Fruit fly (Drosophila melanogaster) whole organism, prepupa: ENCODE measurements around the gene Sfp24Bc.

Experiments
- Blimp-1 ChIP-seq: fragments of 200-800 bp; sonication (Bioruptor generic); optimal IDR thresholded peaks from 3 replicates; lab custom pipeline; 2017; ENCODE audit warnings: missing biosample characterization, missing genetic modification characterization, mild to moderate bottlenecking, moderate library complexity, missing genetic modification reagents
- CG10669 ChIP-seq: fragments of 200-800 bp; sonication (Bioruptor generic); optimal IDR thresholded peaks from 3 replicates; lab custom pipeline; 2018; ENCODE audit warnings: missing biosample characterization, mild to moderate bottlenecking, missing genetic modification characterization, moderate library complexity
- CG11294 ChIP-seq: fragments of 200-800 bp; sonication (Bioruptor generic); IDR thresholded peaks from 2 replicates; pipeline ENCODE4 v1.3.6; 2022; ENCODE audit warnings: missing biosample characterization, missing genetic modification characterization
- CG11762 ChIP-seq: fragments of 200-800 bp; sonication (Bioruptor generic); optimal IDR thresholded peaks from 3 replicates; lab custom pipeline; 2016; ENCODE audit warnings: missing biosample characterization, missing genetic modification characterization; ENCODE audit not compliant: insufficient read depth
- CG11902 ChIP-seq: fragments of 200-800 bp; sonication (Bioruptor generic); optimal IDR thresholded peaks from 3 replicates; lab custom pipeline; 2016; ENCODE audit warnings: missing biosample characterization, missing genetic modification characterization
- CG3032 ChIP-seq: fragments of 200-800 bp; optimal IDR thresholded peaks from 2 replicates; lab custom pipeline; 2019; ENCODE audit warnings: missing biosample characterization, mild to moderate bottlenecking, missing genetic modification characterization, moderate library complexity
- CG31627 ChIP-seq: fragments of 200-800 bp; sonication (Bioruptor generic); optimal IDR thresholded peaks from 3 replicates; lab custom pipeline; 2016; ENCODE audit warnings: missing biosample characterization, missing genetic modification characterization
- CG32006 ChIP-seq: fragments of 200-800 bp; sonication (Bioruptor generic); optimal IDR thresholded peaks from 3 replicates; lab custom pipeline; 2017; ENCODE audit warnings: missing biosample characterization, mild to moderate bottlenecking, missing genetic modification characterization
- CG3919 ChIP-seq: fragments of 200-800 bp; sonication (Bioruptor generic); optimal IDR thresholded peaks from 3 replicates; lab custom pipeline; 2016; ENCODE audit warnings: missing biosample characterization, missing genetic modification characterization
- CG4318 ChIP-seq: fragments of 200-800 bp; sonication (Bioruptor generic); optimal IDR thresholded peaks from 3 replicates; lab custom pipeline; 2017; ENCODE audit warnings: missing biosample characterization, mild to moderate bottlenecking, missing genetic modification characterization
- CG6163 ChIP-seq: fragments of 200-800 bp; sonication (Bioruptor generic); IDR thresholded peaks from 3 replicates; pipeline ENCODE4 v1.3.6; 2022; ENCODE audit warnings: missing biosample characterization, missing genetic modification characterization
- CG7368 ChIP-seq: fragments of 200-800 bp; sonication (Bioruptor generic); optimal IDR thresholded peaks from 3 replicates; lab custom pipeline; 2016; ENCODE audit warnings: missing biosample characterization, missing genetic modification characterization
- CG8119 ChIP-seq: fragments of 200-800 bp; sonication (Bioruptor generic); IDR thresholded peaks from 3 replicates; pipeline ENCODE4 v1.3.6; 2022; ENCODE audit warnings: missing biosample characterization, missing genetic modification characterization
- CG8632 ChIP-seq: fragments of 200-800 bp; sonication (Bioruptor generic); optimal IDR thresholded peaks from 3 replicates; lab custom pipeline; 2016; ENCODE audit warnings: missing biosample characterization, missing genetic modification characterization
- CG9139 ChIP-seq: fragments of 200-800 bp; sonication (Bioruptor generic); optimal IDR thresholded peaks from 3 replicates; lab custom pipeline; 2017; ENCODE audit warnings: missing biosample characterization, mild to moderate bottlenecking, missing genetic modification characterization
- Eip78C ChIP-seq: fragments of 200-800 bp; sonication (Bioruptor generic); peaks from one replicate; lab custom pipeline; 2016; ENCODE audit warnings: missing biosample characterization, missing genetic modification characterization
- Eip93F ChIP-seq: fragments of 200-800 bp; sonication (Bioruptor generic); optimal IDR thresholded peaks from 2 replicates; lab custom pipeline; 2016; ENCODE audit warnings: missing biosample characterization, mild to moderate bottlenecking, missing genetic modification characterization
- Ets21C ChIP-seq: fragments of 200-800 bp; sonication (Bioruptor generic); optimal IDR thresholded peaks from 3 replicates; lab custom pipeline; 2016; ENCODE audit warnings: missing biosample characterization, missing genetic modification characterization
- Gug ChIP-seq: fragments of 200-800 bp; sonication (Bioruptor generic); IDR thresholded peaks from 2 replicates; pipeline ENCODE4 v1.3.6; 2022; ENCODE audit warnings: missing biosample characterization, missing genetic modification characterization
- Hr39 ChIP-seq: fragments of 200-800 bp; sonication (Bioruptor generic); optimal IDR thresholded peaks from 2 replicates; lab custom pipeline; 2016; ENCODE audit warnings: missing biosample characterization, missing genetic modification characterization
- Hr4 ChIP-seq: fragments of 200-800 bp; sonication (Bioruptor generic); optimal IDR thresholded peaks from 3 replicates; lab custom pipeline; 2016; ENCODE audit warnings: missing biosample characterization, missing genetic modification characterization
- Lpt ChIP-seq: fragments of 200-800 bp; sonication (Bioruptor generic); optimal IDR thresholded peaks from 3 replicates; lab custom pipeline; 2016; ENCODE audit warnings: missing biosample characterization, missing genetic modification characterization
- Met ChIP-seq: fragments of 200-800 bp; sonication (Bioruptor generic); optimal IDR thresholded peaks from 3 replicates; lab custom pipeline; 2016; ENCODE audit warnings: missing biosample characterization, missing genetic modification characterization
- OdsH ChIP-seq: fragments of 200-800 bp; sonication (Bioruptor generic); optimal IDR thresholded peaks from 3 replicates; lab custom pipeline; 2016; ENCODE audit warnings: missing biosample characterization, missing genetic modification characterization
- Smox ChIP-seq: fragments of 200-800 bp; sonication (Bioruptor generic); optimal IDR thresholded peaks from 3 replicates; lab custom pipeline; 2016; ENCODE audit warnings: missing biosample characterization, missing genetic modification characterization
- Sox14 ChIP-seq: fragments of 200-800 bp; sonication (Bioruptor generic); optimal IDR thresholded peaks from 3 replicates; lab custom pipeline; 2016; ENCODE audit warnings: missing biosample characterization, missing genetic modification characterization
- achi ChIP-seq: fragments of 200-800 bp; sonication (Bioruptor generic); optimal IDR thresholded peaks from 3 replicates; lab custom pipeline; 2016; ENCODE audit warnings: missing biosample characterization, missing genetic modification characterization
- cyc ChIP-seq: fragments of 200-800 bp; sonication (Bioruptor generic); optimal IDR thresholded peaks from 3 replicates; lab custom pipeline; 2016; ENCODE audit warnings: missing biosample characterization, missing genetic modification characterization
- dac ChIP-seq: fragments of 200-800 bp; sonication (Bioruptor generic); optimal IDR thresholded peaks from 2 replicates; lab custom pipeline; 2017; ENCODE audit warnings: missing biosample characterization, mild to moderate bottlenecking, missing genetic modification characterization
- dsx ChIP-seq: fragments of 200-800 bp; optimal IDR thresholded peaks from 3 replicates; lab custom pipeline; 2019; ENCODE audit warnings: missing biosample characterization, mild to moderate bottlenecking, missing genetic modification characterization, moderate library complexity; ENCODE audit not compliant: poor library complexity, severe bottlenecking
- eg ChIP-seq: fragments of 200-800 bp; sonication (Bioruptor generic); IDR thresholded peaks from 3 replicates; pipeline ENCODE4 v1.3.6; 2022; ENCODE audit warnings: missing biosample characterization, missing genetic modification characterization
- esn ChIP-seq: fragments of 200-800 bp; sonication (Bioruptor generic); optimal IDR thresholded peaks from 2 replicates; lab custom pipeline; 2016; ENCODE audit warnings: missing biosample characterization, mild to moderate bottlenecking, missing genetic modification characterization, moderate library complexity
- fd59A ChIP-seq: fragments of 200-800 bp; sonication (Bioruptor generic); optimal IDR thresholded peaks from 2 replicates; lab custom pipeline; 2017; ENCODE audit warnings: missing biosample characterization, mild to moderate bottlenecking, missing genetic modification characterization, missing genetic modification reagents
- fkh ChIP-seq: fragments of 200-800 bp; sonication (Bioruptor generic); optimal IDR thresholded peaks from 3 replicates; lab custom pipeline; 2017; ENCODE audit warnings: missing biosample characterization, mild to moderate bottlenecking, missing genetic modification characterization, moderate library complexity
- lz ChIP-seq: fragments of 200-800 bp; sonication (Bioruptor generic); optimal IDR thresholded peaks from 3 replicates; lab custom pipeline; 2016; ENCODE audit warnings: missing biosample characterization, missing genetic modification characterization
- pdm3 ChIP-seq: fragments of 200-800 bp; sonication (Bioruptor generic); optimal IDR thresholded peaks from 3 replicates; lab custom pipeline; 2016; ENCODE audit warnings: missing biosample characterization, missing genetic modification characterization
- salr ChIP-seq, 2 experiments: fragments of 200-800 bp; sonication (Bioruptor generic); optimal IDR thresholded peaks; 3 replicates each; lab custom pipeline; 2016 to 2018; ENCODE audit warnings: missing biosample characterization in 2 of 2, missing genetic modification characterization in 2 of 2, mild to moderate bottlenecking in 1 of 2
- ss ChIP-seq, 2 experiments: fragments of 200-800 bp; sonication (Bioruptor generic); optimal IDR thresholded peaks; 2 replicates in 1 of 2; 3 replicates in 1 of 2; lab custom pipeline; 2017 to 2018; ENCODE audit warnings: mild to moderate bottlenecking in 2 of 2, missing biosample characterization in 2 of 2, missing genetic modification characterization in 2 of 2, moderate library complexity in 1 of 2
- svp ChIP-seq: fragments of 200-800 bp; sonication (Bioruptor generic); peaks from one replicate; lab custom pipeline; 2016; ENCODE audit warnings: missing biosample characterization, missing genetic modification characterization
- vri ChIP-seq: fragments of 200-800 bp; sonication (Bioruptor generic); optimal IDR thresholded peaks from 3 replicates; lab custom pipeline; 2016; ENCODE audit warnings: missing biosample characterization, mild to moderate bottlenecking, missing genetic modification characterization

Sfp24Bc gene

dm6 chr2L:3719414-3719959 lies 49.1 kb upstream of the Sfp24Bc start (continued):
- TF ChIP-seq dac (GFP tag; lab: Kevin White, UChicago) (no peak), Ets21C (GFP tag; lab: Kevin White, UChicago) (no peak), achi (GFP tag; lab: Kevin White, UChicago) (peak; percentile 33), svp (GFP tag; lab: Kevin White, UChicago) (peak; percentile 67), ss (GFP tag; optimal IDR thresholded peaks at IDR 0.05; lab: Kevin White, UChicago) (no peak), OdsH (peak; percentile 40), cyc (GFP tag; lab: Kevin White, UChicago) (peak; percentile 14), pdm3 (peak; percentile 50), Eip78C (GFP tag; lab: Kevin White, UChicago) (peak; percentile 88), Gug (GFP tag; lab: Robert Waterston, UW) (no peak), CG31627 (GFP tag; lab: Kevin White, UChicago) (no peak), Sox14 (GFP tag; lab: Kevin White, UChicago) (peak; percentile 26), CG11294 (GFP tag; lab: Robert Waterston, UW) (no peak)

dm6 chr2L:3717673-3718235 lies 47.4 kb upstream of the Sfp24Bc start, which contains the start of the genes lectin-24A and Shaw:
Gene lectin-24A, minus strand, starts transcription at chr2L:3717773.
Gene Shaw, plus strand, starts transcription at chr2L:3718185.
- TF ChIP-seq CG8632 (GFP tag; lab: Kevin White, UChicago) (no peak), CG11762 (no peak), CG3032 (tag; lab: Kevin White, UChicago) (no peak), Gug (GFP tag; lab: Robert Waterston, UW) (no peak), achi (GFP tag; lab: Kevin White, UChicago) (peak; percentile 11), CG11902 (GFP tag; lab: Kevin White, UChicago) (no peak), CG6163 (no peak), CG9139 (no peak), dac (GFP tag; lab: Kevin White, UChicago) (no peak)

dm6 chr2L:3713545-3714156 lies 43.3 kb upstream of the Sfp24Bc start:
- TF ChIP-seq Eip78C (GFP tag; lab: Kevin White, UChicago) (peak; percentile 62), Ets21C (GFP tag; lab: Kevin White, UChicago) (no peak), svp (GFP tag; lab: Kevin White, UChicago) (peak; percentile 9), CG4318 (no peak), eg (peak; percentile 44; the same call in 1 of the 3 replicates), Met (GFP tag; lab: Kevin White, UChicago) (peak; percentile 5), Hr4 (GFP tag; lab: Kevin White, UChicago) (peak; percentile 4), fkh (peak; percentile 14), CG32006 (GFP tag; lab: Kevin White, UChicago) (no peak), vri (GFP tag; lab: Kevin White, UChicago) (peak; percentile 33)

- peak; percentile 11 for TF ChIP-seq lz (GFP tag; lab: Kevin White, UChicago)
- TF ChIP-seq CG3919 (GFP tag; lab: Kevin White, UChicago): peak; percentile 21
- TF ChIP-seq Sox14 (GFP tag; lab: Kevin White, UChicago): peak; percentile 25
- TF ChIP-seq CG10669: no peak
- peak; percentile 7 for TF ChIP-seq esn
- no peak for TF ChIP-seq CG9139
- no peak for TF ChIP-seq salr (GFP tag; optimal IDR thresholded peaks at IDR 0.05; lab: Kevin White, UChicago)
- TF ChIP-seq Blimp-1: no peak
- peak; percentile 43 for TF ChIP-seq Met (GFP tag; lab: Kevin White, UChicago)
- TF ChIP-seq CG6163: no peak
- TF ChIP-seq eg: no peak
- no peak for TF ChIP-seq CG31627 (GFP tag; lab: Kevin White, UChicago)
- no peak for TF ChIP-seq fd59A
- TF ChIP-seq CG8119 (GFP tag; lab: Robert Waterston, UW): no peak
- TF ChIP-seq Lpt: no peak
- TF ChIP-seq ss (GFP tag; optimal IDR thresholded peaks at IDR 0.05; lab: Kevin White, UChicago): no peak
- no peak for TF ChIP-seq CG8632 (GFP tag; lab: Kevin White, UChicago)
- TF ChIP-seq Ets21C (GFP tag; lab: Kevin White, UChicago): no peak
- TF ChIP-seq CG3032 (tag; lab: Kevin White, UChicago): no peak
- TF ChIP-seq achi (GFP tag; lab: Kevin White, UChicago): peak; percentile 41
- peak; percentile 22 for TF ChIP-seq Eip78C (GFP tag; lab: Kevin White, UChicago)
- no peak for TF ChIP-seq Gug (GFP tag; lab: Robert Waterston, UW)
- TF ChIP-seq Hr39 (GFP tag; lab: Kevin White, UChicago): peak; percentile 41
- peak; percentile 32 for TF ChIP-seq Smox (GFP tag; lab: Kevin White, UChicago)
- TF ChIP-seq dac (GFP tag; lab: Kevin White, UChicago): no peak
- no peak for TF ChIP-seq Eip93F (GFP tag; lab: Kevin White, UChicago)
- no peak for TF ChIP-seq cyc (GFP tag; lab: Kevin White, UChicago)
- TF ChIP-seq dsx (GFP tag; lab: Kevin White, UChicago): peak; percentile 46
- TF ChIP-seq CG7368 (GFP tag; lab: Kevin White, UChicago): no peak
- peak; percentile 40 for TF ChIP-seq pdm3
These were observed 42.6 kb upstream of the Sfp24Bc start, which contains the start of the genes CG31955 and CG2818 for dm6 chr2L:3712949-3713416. Gene CG31955, minus strand, starts transcription at chr2L:3713105. Gene CG2818, plus strand, starts transcription at chr2L:3713360.
